Worm (Caenorhabditis elegans) whole organism, L1 larva: ENCODE results near the gene sli-1.

ENCODE experiments used
- aly-2 ChIP-seq: fragments of 150-350 bp; optimal IDR thresholded peaks from 2 replicates; lab custom pipeline; 2014; ENCODE audit warnings: missing biosample characterization, missing genetic modification characterization
- efl-1 ChIP-seq, 4 experiments: fragments of 150-350 bp; optimal IDR thresholded peaks in 3 of 4; peaks in 1 of 4; 1 replicate in 1 of 4; 2 replicates in 3 of 4; lab custom pipeline; 2014; ENCODE audit warnings: missing biosample characterization in 2 of 4, missing genetic modification characterization in 2 of 4, missing genetic modification reagents in 2 of 4
- fkh-10 ChIP-seq: sonication (generic microtip); optimal IDR thresholded peaks from 2 replicates; lab custom pipeline; 2017; ENCODE audit warnings: missing biosample characterization, missing genetic modification reagents, missing genetic modification characterization
- fkh-4 ChIP-seq: sonication (generic microtip); optimal IDR thresholded peaks from 2 replicates; lab custom pipeline; 2016; ENCODE audit warnings: missing compliant biosample characterization, missing genetic modification characterization, borderline replicate concordance
- lin-13 ChIP-seq: fragments of 150-350 bp; optimal IDR thresholded peaks from 2 replicates; lab custom pipeline; 2014; ENCODE audit warnings: missing biosample characterization, missing genetic modification reagents, missing genetic modification characterization
- lin-39 ChIP-seq: fragments of 150-350 bp; optimal IDR thresholded peaks from 2 replicates; lab custom pipeline; 2014; ENCODE audit warnings: missing biosample characterization, missing genetic modification reagents, missing genetic modification characterization
- lsy-2 ChIP-seq, 2 experiments: fragments of 150-350 bp; optimal IDR thresholded peaks; 2 replicates each; lab custom pipeline; 2014; ENCODE audit warnings: missing biosample characterization in 2 of 2, missing genetic modification characterization in 2 of 2
- nhr-28 ChIP-seq: fragments of 150-350 bp; optimal IDR thresholded peaks from 2 replicates; lab custom pipeline; 2014; ENCODE audit warnings: missing biosample characterization, missing genetic modification characterization
- pag-3 ChIP-seq: sonication (generic microtip); optimal IDR thresholded peaks from 2 replicates; lab custom pipeline; 2017; ENCODE audit warnings: missing genetic modification characterization, mild to moderate bottlenecking, missing compliant biosample characterization, antibody characterized with exemption, borderline replicate concordance; ENCODE audit not compliant: insufficient read depth
- snpc-4 ChIP-seq: fragments of 150-350 bp; optimal IDR thresholded peaks from 2 replicates; lab custom pipeline; 2014; ENCODE audit warnings: missing biosample characterization, missing genetic modification characterization
- sox-4 ChIP-seq: sonication (generic microtip); optimal IDR thresholded peaks from 2 replicates; lab custom pipeline; 2016; ENCODE audit warnings: missing genetic modification characterization, missing compliant biosample characterization
- unc-62 ChIP-seq: fragments of 150-350 bp; optimal IDR thresholded peaks from 2 replicates; lab custom pipeline; 2014; ENCODE audit warnings: missing biosample characterization, missing genetic modification reagents, missing genetic modification characterization
- zag-1 ChIP-seq: fragments of 150-350 bp; optimal IDR thresholded peaks from 2 replicates; lab custom pipeline; 2014; ENCODE audit warnings: missing biosample characterization, missing genetic modification characterization
- zip-4 ChIP-seq: fragments of 200-800 bp; sonication (Bioruptor generic); optimal IDR thresholded peaks from 2 replicates; lab custom pipeline; 2018; ENCODE audit warnings: mild to moderate bottlenecking, missing genetic modification characterization, moderate library complexity, missing compliant biosample characterization

- no peak for TF ChIP-seq lsy-2 (tag; optimal IDR thresholded peaks at IDR 0.05; lab: Kevin White, UChicago)
- no peak for TF ChIP-seq efl-1 (optimal IDR thresholded peaks at IDR 0.05; lab: Kevin White, UChicago)
- TF ChIP-seq efl-1 (GFP tag; optimal IDR thresholded peaks at IDR 0.05 in 1 of 2; lab: Kevin White, UChicago), result no peak
- TF ChIP-seq unc-62, result no peak
- no peak for TF ChIP-seq lin-13 (GFP tag; lab: Kevin White, UChicago)
- TF ChIP-seq zip-4 (GFP tag; lab: Kevin White, UChicago), result no peak
- no peak for TF ChIP-seq sox-4 (tag; lab: Kevin White, UChicago)
- no peak for TF ChIP-seq pag-3 (tag; lab: Kevin White, UChicago)
- TF ChIP-seq snpc-4 (tag; lab: Kevin White, UChicago), result no peak
- no peak for TF ChIP-seq aly-2
- TF ChIP-seq zag-1 (tag; lab: Kevin White, UChicago), result no peak
- TF ChIP-seq fkh-4 (tag; lab: Kevin White, UChicago), result no peak
- TF ChIP-seq lin-39 (tag; lab: Kevin White, UChicago), result no peak
- no peak for TF ChIP-seq nhr-28 (tag; lab: Kevin White, UChicago)
- no peak for TF ChIP-seq fkh-10 (GFP tag; lab: Kevin White, UChicago)
These were observed 22.6 kb upstream of the sli-1 start for ce11 chrX:748319-748718.
